Worm (Caenorhabditis elegans) whole organism, mixed stage, embryonic: Measurements from ENCODE around the gene K10B3.5.

Experiments used
- M03D4.4 ChIP-seq: sonication (generic microtip); optimal IDR thresholded peaks from 2 replicates; lab custom pipeline; 2017; ENCODE audit warnings: mild to moderate bottlenecking, missing genetic modification characterization, missing compliant biosample characterization
- bed-3 ChIP-seq: fragments of 200-800 bp; sonication (Bioruptor generic); optimal IDR thresholded peaks from 3 replicates; lab custom pipeline; 2018; ENCODE audit warnings: mild to moderate bottlenecking, missing genetic modification characterization, moderate library complexity, missing compliant biosample characterization
- blmp-1 ChIP-seq: fragments of 150-350 bp; optimal IDR thresholded peaks from 2 replicates; lab custom pipeline; 2014; ENCODE audit warnings: missing biosample characterization, missing genetic modification characterization
- ceh-39 ChIP-seq: fragments of 150-350 bp; optimal IDR thresholded peaks from 2 replicates; lab custom pipeline; 2014; ENCODE audit warnings: missing biosample characterization, missing genetic modification characterization
- ceh-43 ChIP-seq: fragments of 200-800 bp; sonication (Bioruptor generic); optimal IDR thresholded peaks from 2 replicates; lab custom pipeline; 2018; ENCODE audit warnings: mild to moderate bottlenecking, missing genetic modification characterization, moderate library complexity, missing compliant biosample characterization
- ceh-83 ChIP-seq: fragments of 200-800 bp; sonication (Bioruptor generic); optimal IDR thresholded peaks from 2 replicates; lab custom pipeline; 2018; ENCODE audit warnings: mild to moderate bottlenecking, missing genetic modification characterization, missing compliant biosample characterization
- ces-1 ChIP-seq: fragments of 150-350 bp; optimal IDR thresholded peaks from 2 replicates; lab custom pipeline; 2014; ENCODE audit warnings: missing biosample characterization, missing genetic modification reagents, missing genetic modification characterization
- cnd-1 ChIP-seq: fragments of 200-800 bp; sonication (Bioruptor generic); optimal IDR thresholded peaks from 2 replicates; lab custom pipeline; 2018; ENCODE audit warnings: mild to moderate bottlenecking, missing genetic modification characterization, missing compliant biosample characterization
- drap-1 ChIP-seq: fragments of 200-800 bp; sonication (Bioruptor generic); optimal IDR thresholded peaks from 3 replicates; lab custom pipeline; 2018; ENCODE audit warnings: mild to moderate bottlenecking, missing genetic modification characterization, missing compliant biosample characterization
- elt-1 ChIP-seq: sonication (generic microtip); optimal IDR thresholded peaks from 2 replicates; lab custom pipeline; 2017; ENCODE audit warnings: missing genetic modification characterization, mild to moderate bottlenecking, missing compliant biosample characterization, antibody characterized with exemption, moderate library complexity, borderline replicate concordance; ENCODE audit not compliant: insufficient read depth
- elt-3 ChIP-seq: fragments of 150-350 bp; optimal IDR thresholded peaks from 2 replicates; lab custom pipeline; 2014; ENCODE audit warnings: missing biosample characterization, missing genetic modification characterization
- flh-1 ChIP-seq: fragments of 200-800 bp; sonication (Bioruptor generic); optimal IDR thresholded peaks from 2 replicates; lab custom pipeline; 2018; ENCODE audit warnings: mild to moderate bottlenecking, missing genetic modification characterization, moderate library complexity, missing compliant biosample characterization
- ham-2 ChIP-seq: fragments of 200-800 bp; sonication (Bioruptor generic); optimal IDR thresholded peaks from 2 replicates; lab custom pipeline; 2018; ENCODE audit warnings: mild to moderate bottlenecking, missing genetic modification characterization, missing compliant biosample characterization
- hlh-1 ChIP-seq: fragments of 150-350 bp; optimal IDR thresholded peaks from 2 replicates; lab custom pipeline; 2014; ENCODE audit warnings: missing biosample characterization, missing genetic modification reagents, missing genetic modification characterization
- lin-32 ChIP-seq: fragments of 200-800 bp; sonication (Bioruptor generic); optimal IDR thresholded peaks from 2 replicates; lab custom pipeline; 2018; ENCODE audit warnings: mild to moderate bottlenecking, missing genetic modification characterization, missing compliant biosample characterization
- lsy-2 ChIP-seq: fragments of 150-350 bp; optimal IDR thresholded peaks from 2 replicates; lab custom pipeline; 2014; ENCODE audit warnings: missing biosample characterization, missing genetic modification characterization
- mab-5 ChIP-seq: fragments of 150-350 bp; optimal IDR thresholded peaks from 2 replicates; lab custom pipeline; 2014; ENCODE audit warnings: missing biosample characterization, missing genetic modification characterization
- mep-1 ChIP-seq: fragments of 150-350 bp; optimal IDR thresholded peaks from 2 replicates; lab custom pipeline; 2017; ENCODE audit warnings: missing biosample characterization, missing genetic modification reagents, missing genetic modification characterization, inconsistent platforms
- mls-2 ChIP-seq: sonication (generic microtip); optimal IDR thresholded peaks from 2 replicates; lab custom pipeline; 2016; ENCODE audit warnings: mild to moderate bottlenecking, missing genetic modification characterization, moderate library complexity, missing compliant biosample characterization
- nhr-12 ChIP-seq: fragments of 150-350 bp; optimal IDR thresholded peaks from 2 replicates; lab custom pipeline; 2014; ENCODE audit warnings: missing biosample characterization, missing genetic modification characterization
- nhr-2 ChIP-seq: fragments of 150-350 bp; optimal IDR thresholded peaks from 2 replicates; lab custom pipeline; 2014; ENCODE audit warnings: missing biosample characterization, missing genetic modification characterization
- nhr-237 ChIP-seq: fragments of 150-350 bp; optimal IDR thresholded peaks from 2 replicates; lab custom pipeline; 2014; ENCODE audit warnings: missing biosample characterization, missing genetic modification characterization
- nhr-28 ChIP-seq: fragments of 150-350 bp; optimal IDR thresholded peaks from 2 replicates; lab custom pipeline; 2014; ENCODE audit warnings: missing biosample characterization, missing genetic modification characterization
- nhr-76 ChIP-seq: sonication (generic microtip); optimal IDR thresholded peaks from 2 replicates; lab custom pipeline; 2017; ENCODE audit warnings: missing biosample characterization, missing genetic modification characterization
- pha-4 ChIP-seq: fragments of 150-350 bp; optimal IDR thresholded peaks from 2 replicates; lab custom pipeline; 2018; ENCODE audit warnings: missing biosample characterization, missing genetic modification reagents, missing genetic modification characterization
- sem-2 ChIP-seq: fragments of 200-800 bp; sonication (Bioruptor generic); optimal IDR thresholded peaks from 2 replicates; lab custom pipeline; 2018; ENCODE audit warnings: mild to moderate bottlenecking, missing genetic modification characterization, missing compliant biosample characterization
- snpc-4 ChIP-seq: fragments of 150-350 bp; optimal IDR thresholded peaks from 2 replicates; lab custom pipeline; 2014; ENCODE audit warnings: missing biosample characterization, missing genetic modification characterization
- sptf-1 ChIP-seq: sonication (generic microtip); optimal IDR thresholded peaks from 2 replicates; lab custom pipeline; 2017; ENCODE audit warnings: mild to moderate bottlenecking, missing genetic modification characterization, moderate library complexity, missing compliant biosample characterization
- tbx-8 ChIP-seq: fragments of 200-800 bp; sonication (Bioruptor generic); optimal IDR thresholded peaks from 2 replicates; lab custom pipeline; 2018; ENCODE audit warnings: mild to moderate bottlenecking, missing genetic modification characterization, moderate library complexity, missing compliant biosample characterization
- unc-120 ChIP-seq: sonication (generic microtip); optimal IDR thresholded peaks from 2 replicates; lab custom pipeline; 2017; ENCODE audit warnings: missing genetic modification characterization, missing compliant biosample characterization; ENCODE audit not compliant: poor library complexity, severe bottlenecking
- unc-39 ChIP-seq: fragments of 150-350 bp; optimal IDR thresholded peaks from 2 replicates; lab custom pipeline; 2014; ENCODE audit warnings: missing biosample characterization, missing genetic modification characterization
- unc-62 ChIP-seq: fragments of 150-350 bp; optimal IDR thresholded peaks from 2 replicates; lab custom pipeline; 2014; ENCODE audit warnings: missing biosample characterization, missing genetic modification reagents, missing genetic modification characterization
- zip-8 ChIP-seq: fragments of 150-350 bp; optimal IDR thresholded peaks from 2 replicates; lab custom pipeline; 2014; ENCODE audit warnings: missing biosample characterization, missing genetic modification characterization
- ztf-11 ChIP-seq: fragments of 150-350 bp; optimal IDR thresholded peaks from 2 replicates; lab custom pipeline; 2014; ENCODE audit warnings: missing biosample characterization, missing genetic modification characterization

K10B3.5 gene

DNA sequence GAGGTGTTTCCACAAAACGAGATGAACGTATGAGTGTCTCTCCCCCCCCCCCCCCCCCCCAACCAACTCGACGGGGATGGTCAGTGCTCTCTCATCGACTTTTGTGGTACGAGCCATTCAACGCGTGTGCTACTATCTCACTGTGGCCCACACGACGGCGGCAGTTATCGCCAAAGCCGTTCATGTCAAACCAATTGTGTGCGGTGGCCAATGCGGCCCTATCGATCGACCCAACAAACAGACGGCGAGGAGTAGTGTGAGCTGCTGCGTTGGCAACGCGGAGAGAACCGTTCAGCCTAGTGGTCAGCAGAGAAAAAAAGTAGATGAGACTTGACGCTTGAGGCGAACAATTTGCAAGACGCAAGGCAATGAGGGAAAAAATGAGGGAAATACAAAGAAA is 3.5 kb downstream of the K10B3.5 start:
- TF ChIP-seq sptf-1 (tag; lab: Kevin White, UChicago) = peak; percentile 62
- peak; percentile 18 for TF ChIP-seq ceh-39 (tag; lab: Kevin White, UChicago)
- TF ChIP-seq elt-1 (tag; lab: Kevin White, UChicago) = no peak
- peak; percentile 13 for TF ChIP-seq ceh-83 (GFP tag; lab: Kevin White, UChicago)
- TF ChIP-seq mls-2 (tag; lab: Kevin White, UChicago) = peak; percentile 79
- TF ChIP-seq nhr-28 (tag; lab: Kevin White, UChicago) = no peak
- TF ChIP-seq hlh-1 (tag; lab: Kevin White, UChicago) = no peak
- TF ChIP-seq lin-32 (GFP tag; lab: Kevin White, UChicago) = peak; percentile 21
- TF ChIP-seq nhr-2 = no peak
- no peak for TF ChIP-seq snpc-4 (tag; lab: Kevin White, UChicago)
- no peak for TF ChIP-seq mab-5 (tag; lab: Kevin White, UChicago)
- TF ChIP-seq nhr-12 (tag; lab: Kevin White, UChicago) = no peak
- no peak for TF ChIP-seq unc-39 (tag; lab: Kevin White, UChicago)
- no peak for TF ChIP-seq unc-62 (GFP tag; lab: Kevin White, UChicago)
- peak; percentile 57 for TF ChIP-seq cnd-1 (tag; lab: Kevin White, UChicago)
- no peak for TF ChIP-seq drap-1
- TF ChIP-seq elt-3 (tag; lab: Kevin White, UChicago) = no peak
- TF ChIP-seq M03D4.4 (tag; lab: Kevin White, UChicago) = peak; percentile 54
- peak; percentile 32 for TF ChIP-seq pha-4 (tag; lab: Kevin White, UChicago)
- TF ChIP-seq mep-1 (tag; lab: Kevin White, UChicago) = no peak
- TF ChIP-seq ces-1 (GFP tag; lab: Kevin White, UChicago) = no peak
- TF ChIP-seq flh-1 (GFP tag; lab: Kevin White, UChicago) = no peak
- no peak for TF ChIP-seq nhr-76 (tag; lab: Kevin White, UChicago)
- peak; percentile 25 for TF ChIP-seq ham-2 (GFP tag; lab: Kevin White, UChicago)
- TF ChIP-seq sem-2 (GFP tag; lab: Kevin White, UChicago) = no peak
- TF ChIP-seq lsy-2 = no peak
- no peak for TF ChIP-seq ceh-43 (GFP tag; lab: Kevin White, UChicago)
- no peak for TF ChIP-seq nhr-237
- no peak for TF ChIP-seq tbx-8 (GFP tag; lab: Kevin White, UChicago)

DNA sequence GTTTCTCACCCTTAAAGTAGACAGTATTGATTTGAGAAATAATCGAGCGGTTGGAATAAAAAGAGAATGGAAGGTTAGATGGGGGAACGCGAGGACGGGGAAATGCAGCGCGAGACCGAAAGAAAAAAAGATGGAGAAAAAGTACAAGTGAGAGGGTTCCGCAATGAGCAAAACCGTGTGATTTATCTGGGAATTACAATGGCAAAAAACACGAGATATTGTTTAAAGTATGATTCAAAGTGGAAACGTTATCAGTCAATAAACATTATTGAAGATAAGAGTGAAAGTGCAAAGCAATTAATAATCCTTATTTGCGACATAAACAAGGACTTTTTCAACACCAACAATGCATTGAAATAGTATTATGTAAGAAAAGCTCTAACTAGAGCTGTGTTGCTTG is 4.1 kb downstream of the K10B3.5 start, which contains the start of gene ztf-13:
TSS of gene ztf-13 (minus strand) at position 11 of the 400 bp plus-strand sequence.
- TF ChIP-seq lsy-2 = no peak
- no peak for TF ChIP-seq mab-5 (tag; lab: Kevin White, UChicago)
- no peak for TF ChIP-seq unc-120 (tag; lab: Kevin White, UChicago)
- TF ChIP-seq ham-2 (GFP tag; lab: Kevin White, UChicago) = no peak
- TF ChIP-seq sptf-1 (tag; lab: Kevin White, UChicago) = no peak
- TF ChIP-seq blmp-1 (tag; lab: Kevin White, UChicago) = no peak

DNA sequence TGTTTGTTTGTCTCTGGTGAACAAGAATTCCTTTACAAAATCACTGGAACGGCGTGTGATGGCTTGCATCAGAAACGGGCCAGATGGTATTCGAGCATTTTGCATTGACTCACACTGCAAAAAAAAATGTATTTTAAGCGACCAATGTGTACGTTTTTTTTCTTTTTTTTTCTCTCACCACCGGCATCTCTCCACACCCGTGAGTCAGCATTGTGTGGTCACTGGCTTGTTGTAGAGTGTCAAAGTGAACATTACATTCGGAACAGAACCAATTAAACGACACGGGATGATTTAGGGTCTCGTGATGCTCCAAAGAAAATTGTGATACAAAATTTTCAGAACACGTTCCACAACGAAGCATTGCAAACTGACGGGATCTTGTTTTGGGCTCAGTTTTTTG is 4.7 kb downstream of the K10B3.5 start:
- TF ChIP-seq unc-62 (GFP tag; lab: Kevin White, UChicago) (no peak), hlh-1 (tag; lab: Kevin White, UChicago) (no peak), pha-4 (tag; lab: Kevin White, UChicago) (no peak), snpc-4 (tag; lab: Kevin White, UChicago) (no peak), M03D4.4 (tag; lab: Kevin White, UChicago) (no peak), unc-39 (tag; lab: Kevin White, UChicago) (no peak), elt-1 (tag; lab: Kevin White, UChicago) (no peak), lin-32 (GFP tag; lab: Kevin White, UChicago) (no peak), bed-3 (GFP tag; lab: Kevin White, UChicago) (no peak), sem-2 (GFP tag; lab: Kevin White, UChicago) (no peak), lsy-2 (no peak), blmp-1 (tag; lab: Kevin White, UChicago) (no peak), ham-2 (GFP tag; lab: Kevin White, UChicago) (no peak), nhr-28 (tag; lab: Kevin White, UChicago) (no peak), unc-120 (tag; lab: Kevin White, UChicago) (no peak)

DNA sequence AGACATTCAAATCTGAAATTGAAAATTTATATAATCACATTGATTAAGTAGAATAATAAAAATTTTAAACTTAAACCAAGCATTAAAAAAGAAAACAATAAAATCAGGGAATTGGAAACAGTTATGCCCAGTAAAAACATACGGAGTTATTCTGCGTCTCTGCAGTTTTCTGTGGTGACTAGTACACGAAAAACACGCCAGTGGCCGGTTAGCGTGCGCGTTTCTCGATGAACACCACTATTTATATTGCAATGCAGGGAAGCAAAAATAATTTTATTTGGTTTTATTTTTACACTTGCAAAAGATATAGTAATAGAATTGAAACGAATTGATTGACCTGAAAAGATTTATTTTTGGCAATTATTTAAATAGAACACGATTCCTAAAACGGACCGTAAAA is 6.4 kb downstream of the K10B3.5 start, which contains the start of gene sec-3:
TSS of gene sec-3 (minus strand) at position 21 of the 400 bp plus-strand sequence.
- no peak for TF ChIP-seq nhr-12 (tag; lab: Kevin White, UChicago)
- no peak for TF ChIP-seq nhr-28 (tag; lab: Kevin White, UChicago)
- no peak for TF ChIP-seq lin-32 (GFP tag; lab: Kevin White, UChicago)
- TF ChIP-seq bed-3 (GFP tag; lab: Kevin White, UChicago) = no peak
- peak; percentile 59 for TF ChIP-seq ceh-43 (GFP tag; lab: Kevin White, UChicago)
- no peak for TF ChIP-seq elt-1 (tag; lab: Kevin White, UChicago)
- TF ChIP-seq ceh-83 (GFP tag; lab: Kevin White, UChicago) = peak; percentile 57
- peak; percentile 27 for TF ChIP-seq ham-2 (GFP tag; lab: Kevin White, UChicago)
- TF ChIP-seq sptf-1 (tag; lab: Kevin White, UChicago) = peak; percentile 82
- TF ChIP-seq ztf-11 (tag; lab: Kevin White, UChicago) = peak; percentile 9
- TF ChIP-seq blmp-1 (tag; lab: Kevin White, UChicago) = no peak
- no peak for TF ChIP-seq flh-1 (GFP tag; lab: Kevin White, UChicago)
- TF ChIP-seq cnd-1 (tag; lab: Kevin White, UChicago) = peak; percentile 72
- TF ChIP-seq unc-62 (GFP tag; lab: Kevin White, UChicago) = peak; percentile 14
- no peak for TF ChIP-seq zip-8 (tag; lab: Kevin White, UChicago)
- peak; percentile 10 for TF ChIP-seq elt-3 (tag; lab: Kevin White, UChicago)
- TF ChIP-seq M03D4.4 (tag; lab: Kevin White, UChicago) = peak; percentile 67
- peak; percentile 79 for TF ChIP-seq mls-2 (tag; lab: Kevin White, UChicago)
- no peak for TF ChIP-seq unc-39 (tag; lab: Kevin White, UChicago)
- TF ChIP-seq nhr-237 = peak; percentile 65
- TF ChIP-seq hlh-1 (tag; lab: Kevin White, UChicago) = peak; percentile 77
- TF ChIP-seq tbx-8 (GFP tag; lab: Kevin White, UChicago) = peak; percentile 20
- TF ChIP-seq mab-5 (tag; lab: Kevin White, UChicago) = peak; percentile 28
- TF ChIP-seq drap-1 = peak; percentile 70
- no peak for TF ChIP-seq nhr-76 (tag; lab: Kevin White, UChicago)
- peak; percentile 34 for TF ChIP-seq unc-120 (tag; lab: Kevin White, UChicago)
- no peak for TF ChIP-seq ceh-39 (tag; lab: Kevin White, UChicago)
- TF ChIP-seq ces-1 (GFP tag; lab: Kevin White, UChicago) = peak; percentile 72
- peak; percentile 90 for TF ChIP-seq mep-1 (tag; lab: Kevin White, UChicago)
- TF ChIP-seq sem-2 (GFP tag; lab: Kevin White, UChicago) = no peak
- peak; percentile 73 for TF ChIP-seq lsy-2
- peak; percentile 72 for TF ChIP-seq pha-4 (tag; lab: Kevin White, UChicago)
- TF ChIP-seq nhr-2 = no peak
- no peak for TF ChIP-seq snpc-4 (tag; lab: Kevin White, UChicago)
